Worm (Caenorhabditis elegans): ENCODE data around the gene ucr-2.2.

Gene ucr-2.2

DNA sequence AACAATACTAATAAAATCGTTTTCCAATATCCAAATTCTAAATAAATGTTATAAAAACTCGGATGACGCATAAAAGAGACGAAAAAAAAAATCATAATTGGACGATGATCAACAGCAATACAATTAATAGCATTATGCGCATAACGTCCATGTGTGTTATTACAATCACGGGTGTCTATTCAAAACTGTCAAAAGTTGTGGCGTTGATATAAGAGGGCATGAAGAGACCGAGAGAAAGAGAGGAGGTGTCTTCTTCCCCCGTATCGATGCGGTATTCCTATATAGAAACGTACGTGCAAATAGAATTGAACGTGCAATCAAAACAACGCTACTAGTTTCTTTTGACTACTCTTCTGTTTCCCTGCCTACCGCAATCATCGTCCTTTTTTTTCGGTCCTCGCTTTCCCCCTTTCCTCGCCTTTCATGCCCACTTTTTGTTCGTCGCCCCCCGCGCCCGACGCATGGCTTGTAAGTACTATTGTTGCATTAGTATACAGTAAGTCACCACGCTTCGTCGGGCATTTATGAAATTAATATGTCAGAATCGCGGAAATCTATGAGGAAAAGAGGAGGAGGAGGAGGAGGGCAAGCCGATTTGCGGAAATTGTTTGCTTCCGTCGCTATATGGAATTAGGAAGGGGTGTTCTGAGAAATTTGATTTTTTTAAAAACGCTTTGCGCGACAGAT, 48.3 kb downstream of the ucr-2.2 start:
- TF ChIP-seq flt-1 (GFP tag; IDR thresholded peaks at IDR 0.05) (no peak), B0310.2 (tag; optimal IDR thresholded peaks at IDR 0.05) (no peak), tbx-11 (GFP tag; IDR thresholded peaks at IDR 0.05) (no peak), sea-1 (GFP tag; conservative IDR thresholded peaks at IDR 0.05) (no peak), hmbx-1 (tag; optimal IDR thresholded peaks at IDR 0.05) (no peak), pes-1 (GFP tag; IDR thresholded peaks at IDR 0.05) (no peak), hmg-4 (GFP tag; optimal IDR thresholded peaks at IDR 0.05) (no peak), ceh-36 (tag; optimal IDR thresholded peaks at IDR 0.05) (no peak), aly-1 (tag; optimal IDR thresholded peaks at IDR 0.05) (no peak), F13C5.2 (tag; optimal IDR thresholded peaks at IDR 0.05) (no peak), scrt-1 (GFP tag; IDR thresholded peaks at IDR 0.05) (no peak), tra-4 (tag; optimal IDR thresholded peaks at IDR 0.05) (no peak), ets-7 (tag; optimal IDR thresholded peaks at IDR 0.05) (no peak), hnd-1 (tag; optimal IDR thresholded peaks at IDR 0.05) (no peak), tbx-37 (GFP tag; conservative IDR thresholded peaks at IDR 0.05) (no peak), ceh-13 (GFP tag; optimal IDR thresholded peaks at IDR 0.05) (no peak), ama-1 (optimal IDR thresholded peaks at IDR 0.05) (no peak)

DNA sequence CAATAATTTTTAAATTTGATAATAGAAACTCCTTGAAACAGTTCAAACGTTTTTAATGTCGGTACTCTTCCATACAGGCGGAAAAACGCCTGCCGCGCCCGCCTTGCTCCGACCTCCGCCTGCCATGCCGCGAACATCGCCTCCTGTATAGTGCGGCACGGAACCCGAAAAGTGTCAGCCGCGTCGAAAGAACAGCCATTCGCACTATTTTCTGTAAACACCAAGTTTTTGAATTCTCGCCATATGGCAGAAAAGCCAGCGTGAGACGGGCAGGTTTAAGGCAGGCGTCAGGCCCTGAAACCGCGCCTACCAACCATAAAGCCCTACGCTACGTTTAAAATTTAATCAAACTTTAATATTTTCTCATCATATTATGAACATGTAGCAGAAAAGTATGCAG, 49.1 kb downstream of the ucr-2.2 start:
- TF ChIP-seq tbx-37 (GFP tag; conservative IDR thresholded peaks at IDR 0.05), result no peak
- no peak for TF ChIP-seq hmg-4 (GFP tag; optimal IDR thresholded peaks at IDR 0.05)
- TF ChIP-seq ceh-36 (tag; optimal IDR thresholded peaks at IDR 0.05), result no peak
- TF ChIP-seq flt-1 (GFP tag; IDR thresholded peaks at IDR 0.05), result no peak
- TF ChIP-seq B0310.2 (tag; optimal IDR thresholded peaks at IDR 0.05), result no peak
- no peak for TF ChIP-seq hmbx-1 (tag; optimal IDR thresholded peaks at IDR 0.05)

DNA sequence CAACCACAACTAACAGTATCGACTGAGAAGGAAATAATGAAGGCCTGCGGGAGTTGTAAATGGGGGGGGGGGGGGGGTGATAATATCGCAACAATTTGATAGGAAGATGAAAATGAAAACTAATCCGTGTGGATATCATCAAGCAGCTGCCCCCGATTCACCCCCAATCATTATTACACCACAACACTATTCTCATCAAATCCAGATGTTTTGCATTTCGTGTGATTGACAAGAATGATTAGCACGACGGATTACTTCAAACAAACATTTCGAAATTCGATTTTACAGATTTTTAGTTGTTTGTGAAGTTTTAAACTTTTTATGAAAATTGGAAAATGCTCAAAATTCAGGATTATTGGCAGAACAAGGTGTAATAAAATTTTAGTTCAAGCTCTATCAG, 50.4 kb downstream of the ucr-2.2 start:
- no peak for TF ChIP-seq hmbx-1 (tag; optimal IDR thresholded peaks at IDR 0.05)
- no peak for TF ChIP-seq hmg-4 (GFP tag; optimal IDR thresholded peaks at IDR 0.05)
- no peak for TF ChIP-seq ceh-36 (tag; optimal IDR thresholded peaks at IDR 0.05)
- TF ChIP-seq flt-1 (GFP tag; IDR thresholded peaks at IDR 0.05), result no peak
- no peak for TF ChIP-seq tra-4 (tag; optimal IDR thresholded peaks at IDR 0.05)
- TF ChIP-seq scrt-1 (GFP tag; IDR thresholded peaks at IDR 0.05), result no peak
- no peak for TF ChIP-seq sea-1 (GFP tag; conservative IDR thresholded peaks at IDR 0.05)
- TF ChIP-seq tbx-37 (GFP tag; conservative IDR thresholded peaks at IDR 0.05), result no peak

DNA sequence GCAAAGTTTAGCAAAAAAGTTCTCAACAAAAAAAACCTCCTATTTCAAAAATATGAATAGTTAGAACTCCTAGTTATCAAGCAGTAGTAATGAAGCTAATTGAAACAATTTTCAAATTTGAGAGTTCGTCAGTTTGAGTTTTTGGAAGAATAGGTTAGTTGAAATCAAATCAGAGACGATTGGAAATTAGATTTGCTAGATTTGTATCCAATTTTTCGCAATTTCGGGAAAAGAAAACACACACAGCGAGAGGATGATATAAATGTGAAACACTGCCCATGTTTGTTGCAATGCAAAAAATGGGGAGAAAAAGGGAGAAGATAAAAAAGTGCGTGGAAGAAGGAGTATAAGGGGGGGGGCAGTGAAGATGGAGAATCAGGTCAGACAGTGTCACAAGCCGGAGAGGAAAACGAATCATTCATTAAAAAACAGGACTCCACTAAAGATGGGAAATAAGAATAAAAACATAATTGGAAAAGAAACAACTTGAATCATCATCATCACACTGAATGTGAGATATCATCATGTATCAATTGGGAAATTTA, 51.5 kb downstream of the ucr-2.2 start:
- TF ChIP-seq ceh-36 (tag; optimal IDR thresholded peaks at IDR 0.05) (no peak), flt-1 (GFP tag; IDR thresholded peaks at IDR 0.05) (no peak), tbx-37 (GFP tag; conservative IDR thresholded peaks at IDR 0.05) (no peak), ets-7 (tag; optimal IDR thresholded peaks at IDR 0.05) (no peak), hmbx-1 (tag; optimal IDR thresholded peaks at IDR 0.05) (no peak), aly-1 (tag; optimal IDR thresholded peaks at IDR 0.05) (no peak), F13C5.2 (tag; optimal IDR thresholded peaks at IDR 0.05) (no peak), tra-4 (tag; optimal IDR thresholded peaks at IDR 0.05) (no peak), pes-1 (GFP tag; IDR thresholded peaks at IDR 0.05) (no peak), B0310.2 (tag; optimal IDR thresholded peaks at IDR 0.05) (no peak), hmg-4 (GFP tag; optimal IDR thresholded peaks at IDR 0.05) (no peak), scrt-1 (GFP tag; IDR thresholded peaks at IDR 0.05) (no peak), ama-1 (optimal IDR thresholded peaks at IDR 0.05) (no peak), sea-1 (GFP tag; conservative IDR thresholded peaks at IDR 0.05) (no peak), hnd-1 (tag; optimal IDR thresholded peaks at IDR 0.05) (no peak), tbx-11 (GFP tag; IDR thresholded peaks at IDR 0.05) (no peak)

All from whole organism, early embryonic.